Comparison of ENCODE assay signal across 1 fruit fly cellular context in the genomic region with DNA sequence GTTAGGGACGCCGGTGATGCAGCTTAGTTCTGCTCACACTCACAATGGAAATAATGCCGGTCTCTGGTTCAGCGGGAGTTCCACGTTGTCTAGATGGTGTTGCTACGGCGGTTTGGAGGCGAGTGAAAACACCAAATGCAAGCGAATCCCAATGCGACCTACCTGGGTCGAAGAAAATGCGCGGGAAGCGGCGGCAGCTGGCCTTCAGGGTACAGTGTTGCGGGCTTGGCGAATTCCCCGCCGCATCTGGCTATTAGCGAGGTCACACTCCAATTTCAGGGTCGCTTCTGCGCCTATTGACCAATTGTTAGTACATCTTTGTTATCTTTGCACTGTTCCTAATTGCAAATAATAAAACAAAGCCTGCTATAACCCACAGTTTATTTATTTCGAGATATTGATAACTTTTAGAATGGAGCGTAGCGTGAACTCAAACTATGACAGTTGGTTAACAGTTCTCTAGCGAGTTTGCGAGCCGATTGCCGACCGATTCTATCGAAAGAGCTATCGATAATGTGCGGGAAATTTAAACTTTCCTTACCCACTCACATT.
TF ChIP-seq lines count a peak whose summit lies in the region.

A gene (minus strand): TSS at position 411 of the 552 bp plus-strand sequence.

TF ChIP-seq in whole organism, embryonic, 481 proteins besides CTCF, POLR2A, EP300 and RAD21 (continued from another document and continues in another):
- TF ChIP-seq CG9797 (GFP tag; optimal IDR thresholded peaks at IDR 0.05; lab: Kevin White, UChicago): peak; percentile 70
- TF ChIP-seq HmgD (GFP tag; optimal IDR thresholded peaks at IDR 0.05; lab: Kevin White, UChicago): peak; percentile 75
- no peak for TF ChIP-seq B-H1 (GFP tag; IDR thresholded peaks at IDR 0.05; lab: Robert Waterston, UW)
- TF ChIP-seq repo (GFP tag; optimal IDR thresholded peaks at IDR 0.05; lab: Kevin White, UChicago): peak; percentile 9
- TF ChIP-seq gfzf (GFP tag; optimal IDR thresholded peaks at IDR 0.05; lab: Kevin White, UChicago): peak; percentile 70
- TF ChIP-seq Awh (GFP tag; IDR thresholded peaks at IDR 0.05; lab: Robert Waterston, UW): no peak
- TF ChIP-seq salm (tag; optimal IDR thresholded peaks at IDR 0.05; lab: Kevin White, UChicago): no peak
- peak; percentile 99 for TF ChIP-seq CG2116 (GFP tag; optimal IDR thresholded peaks at IDR 0.05; lab: Kevin White, UChicago)
- TF ChIP-seq CG7745 (tag; optimal IDR thresholded peaks at IDR 0.05; lab: Kevin White, UChicago): no peak
- TF ChIP-seq CG17612 (GFP tag; IDR thresholded peaks at IDR 0.05; lab: Robert Waterston, UW): no peak
- no peak for TF ChIP-seq CG16815 (GFP tag; optimal IDR thresholded peaks at IDR 0.05; lab: Kevin White, UChicago)
- TF ChIP-seq CG17186 (GFP tag; optimal IDR thresholded peaks at IDR 0.05; lab: Kevin White, UChicago): peak; percentile 97
- no peak for TF ChIP-seq fd96Cb (tag; optimal IDR thresholded peaks at IDR 0.05; lab: Kevin White, UChicago)
- TF ChIP-seq CG34376 (GFP tag; optimal IDR thresholded peaks at IDR 0.05; lab: Kevin White, UChicago): no peak
- no peak for TF ChIP-seq NK7.1 (GFP tag; optimal IDR thresholded peaks at IDR 0.05; lab: Kevin White, UChicago)
- peak; percentile 79 for TF ChIP-seq da (GFP tag; optimal IDR thresholded peaks at IDR 0.05; lab: Kevin White, UChicago)
- TF ChIP-seq sisA (GFP tag; IDR thresholded peaks at IDR 0.05; lab: Robert Waterston, UW): no peak
- TF ChIP-seq CG6175 (GFP tag; IDR thresholded peaks at IDR 0.05; lab: Robert Waterston, UW): no peak
- TF ChIP-seq oc (tag; optimal IDR thresholded peaks at IDR 0.05; lab: Kevin White, UChicago): no peak
- TF ChIP-seq Optix (GFP tag; IDR thresholded peaks at IDR 0.05; lab: Robert Waterston, UW): no peak
- no peak for TF ChIP-seq crc (GFP tag; optimal IDR thresholded peaks at IDR 0.05; lab: Kevin White, UChicago)
- peak; percentile 23 for TF ChIP-seq CHES-1-like (GFP tag; optimal IDR thresholded peaks at IDR 0.05; lab: Kevin White, UChicago)
- no peak for TF ChIP-seq Mes4 (GFP tag; optimal IDR thresholded peaks at IDR 0.05; lab: Kevin White, UChicago)
- TF ChIP-seq Doc3 (GFP tag; IDR thresholded peaks at IDR 0.05; lab: Robert Waterston, UW; ENCODE audit: partially characterized antibody): no peak
- no peak for TF ChIP-seq CG4730 (GFP tag; IDR thresholded peaks at IDR 0.05; lab: Robert Waterston, UW)
- no peak for TF ChIP-seq C15 (GFP tag; IDR thresholded peaks at IDR 0.05; lab: Robert Waterston, UW)
- TF ChIP-seq CG8944 (GFP tag; optimal IDR thresholded peaks at IDR 0.05; lab: Kevin White, UChicago): peak; percentile 29
- TF ChIP-seq Hmx (GFP tag; optimal IDR thresholded peaks at IDR 0.05; lab: Kevin White, UChicago): no peak
- peak; percentile 28; the same call in 1 of the 2 replicates for TF ChIP-seq slbo (GFP tag; IDR thresholded peaks at IDR 0.05; lab: Robert Waterston, UW)
- peak; percentile 34 for TF ChIP-seq jumu (GFP tag; optimal IDR thresholded peaks at IDR 0.05; lab: Kevin White, UChicago)
- no peak for TF ChIP-seq CG18011 (GFP tag; optimal IDR thresholded peaks at IDR 0.05; lab: Kevin White, UChicago)
- 0 out of 3 replicates have a peak, but pooled peaks have one; percentile 46 for TF ChIP-seq CG6791 (GFP tag; IDR thresholded peaks at IDR 0.05; lab: Robert Waterston, UW; ENCODE audit: partially characterized antibody)
- no peak for TF ChIP-seq CG31365 (tag; optimal IDR thresholded peaks at IDR 0.05; lab: Kevin White, UChicago)
- TF ChIP-seq CG14965 (GFP tag; optimal IDR thresholded peaks at IDR 0.05; lab: Kevin White, UChicago; ENCODE audit: borderline replicate concordance): no peak
- TF ChIP-seq CG3163 (GFP tag; optimal IDR thresholded peaks at IDR 0.05; lab: Kevin White, UChicago): peak; percentile 30
- no peak; the same call in 2 of the 3 replicates for TF ChIP-seq zen2 (GFP tag; IDR thresholded peaks at IDR 0.05; lab: Robert Waterston, UW; ENCODE audit: partially characterized antibody)
- TF ChIP-seq Ada2b (GFP tag; IDR thresholded peaks at IDR 0.05; lab: Robert Waterston, UW): no peak
- TF ChIP-seq CG12236 (GFP tag; optimal IDR thresholded peaks at IDR 0.05; lab: Kevin White, UChicago): no peak
- TF ChIP-seq CG6689 (GFP tag; IDR thresholded peaks at IDR 0.05; lab: Robert Waterston, UW): no peak
- TF ChIP-seq CG11456 (GFP tag; IDR thresholded peaks at IDR 0.05; lab: Robert Waterston, UW): no peak
- TF ChIP-seq CG2129 (GFP tag; IDR thresholded peaks at IDR 0.05; lab: Robert Waterston, UW; ENCODE audit: partially characterized antibody): no peak
- TF ChIP-seq CG5180 (GFP tag; optimal IDR thresholded peaks at IDR 0.05; lab: Kevin White, UChicago): no peak
- no peak for TF ChIP-seq az2 (GFP tag; optimal IDR thresholded peaks at IDR 0.05; lab: Kevin White, UChicago)
- no peak for TF ChIP-seq CG32772 (GFP tag; IDR thresholded peaks at IDR 0.05; lab: Robert Waterston, UW)
- TF ChIP-seq Dad (GFP tag; optimal IDR thresholded peaks at IDR 0.05; lab: Kevin White, UChicago): no peak
- TF ChIP-seq Taf1 (GFP tag; IDR thresholded peaks at IDR 0.05; lab: Robert Waterston, UW): no peak
- TF ChIP-seq nerfin-1 (tag; optimal IDR thresholded peaks at IDR 0.05; lab: Kevin White, UChicago): no peak
- TF ChIP-seq CG11085 (GFP tag; IDR thresholded peaks at IDR 0.05; lab: Robert Waterston, UW): no peak
- no peak for TF ChIP-seq zfh1 (GFP tag; IDR thresholded peaks at IDR 0.05; lab: Robert Waterston, UW)
- TF ChIP-seq unpg (GFP tag; optimal IDR thresholded peaks at IDR 0.05; lab: Kevin White, UChicago): no peak
- TF ChIP-seq crol (GFP tag; IDR thresholded peaks at IDR 0.05; lab: Robert Waterston, UW): peak; percentile 49; the same call in 1 of the 2 replicates
- TF ChIP-seq CG1832 (GFP tag; optimal IDR thresholded peaks at IDR 0.05; lab: Kevin White, UChicago): no peak
- peak; percentile 18 for TF ChIP-seq Xbp1 (GFP tag; optimal IDR thresholded peaks at IDR 0.05; lab: Kevin White, UChicago)
- TF ChIP-seq caup (GFP tag; optimal IDR thresholded peaks at IDR 0.05; lab: Kevin White, UChicago; ENCODE audit: severe bottlenecking): no peak
- TF ChIP-seq CG13287 (GFP tag; IDR thresholded peaks at IDR 0.05; lab: Robert Waterston, UW; ENCODE audit: partially characterized antibody): peak; percentile 78
- no peak for TF ChIP-seq bab2 (GFP tag; optimal IDR thresholded peaks at IDR 0.05; lab: Kevin White, UChicago)
- TF ChIP-seq cwo (GFP tag; optimal IDR thresholded peaks at IDR 0.05; lab: Kevin White, UChicago): no peak
- peak; percentile 80 for TF ChIP-seq CG1603 (tag; optimal IDR thresholded peaks at IDR 0.05; lab: Kevin White, UChicago)
- TF ChIP-seq Deaf1 (tag; optimal IDR thresholded peaks at IDR 0.05; lab: Kevin White, UChicago): no peak
- TF ChIP-seq CG17359 (tag; optimal IDR thresholded peaks at IDR 0.05; lab: Kevin White, UChicago): no peak
- TF ChIP-seq sug (tag; optimal IDR thresholded peaks at IDR 0.05; lab: Kevin White, UChicago): no peak
- peak; percentile 16 for TF ChIP-seq CG7928 (GFP tag; optimal IDR thresholded peaks at IDR 0.05; lab: Kevin White, UChicago)
- TF ChIP-seq amos (GFP tag; IDR thresholded peaks at IDR 0.05; lab: Robert Waterston, UW; ENCODE audit: partially characterized antibody): peak; percentile 45
- TF ChIP-seq CG10654 (GFP tag; optimal IDR thresholded peaks at IDR 0.05; lab: Kevin White, UChicago): peak; percentile 10
- peak; percentile 72 for TF ChIP-seq HmgZ (tag; optimal IDR thresholded peaks at IDR 0.05; lab: Kevin White, UChicago)
- no peak for TF ChIP-seq jing (GFP tag; optimal IDR thresholded peaks at IDR 0.05; lab: Kevin White, UChicago)
- TF ChIP-seq wdn (GFP tag; IDR thresholded peaks at IDR 0.05; lab: Robert Waterston, UW): no peak
- no peak for TF ChIP-seq CG11695 (GFP tag; IDR thresholded peaks at IDR 0.05; lab: Robert Waterston, UW)
- TF ChIP-seq CG2889 (GFP tag; IDR thresholded peaks at IDR 0.05; lab: Robert Waterston, UW): no peak
- TF ChIP-seq ind (GFP tag; optimal IDR thresholded peaks at IDR 0.05; lab: Kevin White, UChicago): peak; percentile 1
- TF ChIP-seq CG2202 (tag; optimal IDR thresholded peaks at IDR 0.05; lab: Kevin White, UChicago): no peak
- peak; percentile 53; the same call in 1 of the 2 replicates for TF ChIP-seq nerfin-2 (GFP tag; IDR thresholded peaks at IDR 0.05; lab: Robert Waterston, UW; ENCODE audit: partially characterized antibody)
- TF ChIP-seq Gug (GFP tag; IDR thresholded peaks at IDR 0.05; lab: Robert Waterston, UW): no peak
- TF ChIP-seq vnd (GFP tag; IDR thresholded peaks at IDR 0.05; lab: Robert Waterston, UW; ENCODE audit: partially characterized antibody): peak; percentile 59
- TF ChIP-seq CG15514 (GFP tag; optimal IDR thresholded peaks at IDR 0.05; lab: Kevin White, UChicago): peak; percentile 90
- no peak for TF ChIP-seq Ssrp (tag; optimal IDR thresholded peaks at IDR 0.05; lab: Kevin White, UChicago)
- TF ChIP-seq aop (GFP tag; IDR thresholded peaks at IDR 0.05; lab: Robert Waterston, UW): no peak
- no peak for TF ChIP-seq CG10565 (GFP tag; optimal IDR thresholded peaks at IDR 0.05; lab: Kevin White, UChicago)
- TF ChIP-seq CG6813 (GFP tag; optimal IDR thresholded peaks at IDR 0.05; lab: Kevin White, UChicago): no peak
- no peak for TF ChIP-seq tap (tag; optimal IDR thresholded peaks at IDR 0.05; lab: Kevin White, UChicago)
- no peak for TF ChIP-seq CG16779 (GFP tag; IDR thresholded peaks at IDR 0.05; lab: Robert Waterston, UW)
- TF ChIP-seq al (GFP tag; IDR thresholded peaks at IDR 0.05; lab: Robert Waterston, UW): no peak
- TF ChIP-seq H15 (GFP tag; IDR thresholded peaks at IDR 0.05; lab: Robert Waterston, UW): no peak
- no peak for TF ChIP-seq luna (GFP tag; optimal IDR thresholded peaks at IDR 0.05; lab: Kevin White, UChicago)
- peak; percentile 0 for TF ChIP-seq tx (GFP tag; optimal IDR thresholded peaks at IDR 0.05; lab: Kevin White, UChicago)
- no peak for TF ChIP-seq fd102C (GFP tag; optimal IDR thresholded peaks at IDR 0.05; lab: Kevin White, UChicago)
- TF ChIP-seq CG12071 (GFP tag; optimal IDR thresholded peaks at IDR 0.05; lab: Kevin White, UChicago): no peak
- peak; percentile 26 for TF ChIP-seq CG9876 (GFP tag; optimal IDR thresholded peaks at IDR 0.05; lab: Kevin White, UChicago)
- peak; percentile 49; the same call in 1 of the 2 replicates for TF ChIP-seq bbx (GFP tag; IDR thresholded peaks at IDR 0.05; lab: Robert Waterston, UW; ENCODE audit: partially characterized antibody)
- TF ChIP-seq gem (tag; optimal IDR thresholded peaks at IDR 0.05; lab: Kevin White, UChicago): no peak
- no peak for TF ChIP-seq CG10321 (GFP tag; IDR thresholded peaks at IDR 0.05; lab: Robert Waterston, UW)
- TF ChIP-seq pita (GFP tag; optimal IDR thresholded peaks at IDR 0.05; lab: Kevin White, UChicago): peak; percentile 74
- TF ChIP-seq NfI (GFP tag; optimal IDR thresholded peaks at IDR 0.05; lab: Kevin White, UChicago): peak; percentile 17
- no peak for TF ChIP-seq cato (GFP tag; optimal IDR thresholded peaks at IDR 0.05; lab: Kevin White, UChicago; ENCODE audit: borderline replicate concordance)
- peak; percentile 0 for TF ChIP-seq Mad (GFP tag; optimal IDR thresholded peaks at IDR 0.05; lab: Kevin White, UChicago)
- TF ChIP-seq CG11093 (GFP tag; IDR thresholded peaks at IDR 0.05; lab: Robert Waterston, UW): no peak
- TF ChIP-seq CG12744 (GFP tag; optimal IDR thresholded peaks at IDR 0.05; lab: Kevin White, UChicago): no peak
- no peak for TF ChIP-seq ase (GFP tag; IDR thresholded peaks at IDR 0.05; lab: Robert Waterston, UW)
- no peak for TF ChIP-seq CG7372 (GFP tag; IDR thresholded peaks at IDR 0.05; lab: Robert Waterston, UW)
- TF ChIP-seq Drgx (GFP tag; IDR thresholded peaks at IDR 0.05; lab: Robert Waterston, UW): no peak
- TF ChIP-seq tll (GFP tag; optimal IDR thresholded peaks at IDR 0.05; lab: Kevin White, UChicago): peak in 1 of 2 experiments; percentile 77
- TF ChIP-seq Max (GFP tag; optimal IDR thresholded peaks at IDR 0.05; lab: Kevin White, UChicago): peak; percentile 2
- TF ChIP-seq CG13296 (GFP tag; optimal IDR thresholded peaks at IDR 0.05; lab: Kevin White, UChicago): no peak
- TF ChIP-seq CG11560 (tag; IDR thresholded peaks at IDR 0.05; lab: Robert Waterston, UW): no peak
- TF ChIP-seq Hr78 (GFP tag; optimal IDR thresholded peaks at IDR 0.05; lab: Kevin White, UChicago): peak in 1 of 2 experiments; percentile 45
- TF ChIP-seq Med (GFP tag; lab: Kevin White, UChicago): no peak
- TF ChIP-seq CG17361 (GFP tag; IDR thresholded peaks at IDR 0.05; lab: Robert Waterston, UW): no peak
- TF ChIP-seq org-1 (GFP tag; optimal IDR thresholded peaks at IDR 0.05; lab: Kevin White, UChicago): no peak
- no peak for TF ChIP-seq disco-r (GFP tag; optimal IDR thresholded peaks at IDR 0.05; lab: Kevin White, UChicago)
- no peak for TF ChIP-seq vvl (GFP tag; IDR thresholded peaks at IDR 0.05; lab: Robert Waterston, UW)
- TF ChIP-seq CG30431 (GFP tag; optimal IDR thresholded peaks at IDR 0.05; lab: Kevin White, UChicago): no peak
- no peak for TF ChIP-seq trh (GFP tag; optimal IDR thresholded peaks at IDR 0.05; lab: Kevin White, UChicago)
- TF ChIP-seq sens-2 (GFP tag; IDR thresholded peaks at IDR 0.05; lab: Robert Waterston, UW): no peak
- no peak for TF ChIP-seq Hand (GFP tag; optimal IDR thresholded peaks at IDR 0.05; lab: Kevin White, UChicago)
- TF ChIP-seq maf-S (GFP tag; optimal IDR thresholded peaks at IDR 0.05; lab: Kevin White, UChicago): no peak
- no peak for TF ChIP-seq Fer1 (GFP tag; optimal IDR thresholded peaks at IDR 0.05; lab: Kevin White, UChicago)
- TF ChIP-seq CG17829 (tag; optimal IDR thresholded peaks at IDR 0.05; lab: Kevin White, UChicago): peak; percentile 37
- no peak for TF ChIP-seq CG13424 (tag; optimal IDR thresholded peaks at IDR 0.05; lab: Kevin White, UChicago)
- peak; percentile 16 for TF ChIP-seq ac (GFP tag; optimal IDR thresholded peaks at IDR 0.05; lab: Kevin White, UChicago)
- no peak for TF ChIP-seq Jarid2 (GFP tag; optimal IDR thresholded peaks at IDR 0.05; lab: Kevin White, UChicago)
- no peak for TF ChIP-seq Rfx (GFP tag; IDR thresholded peaks at IDR 0.05; lab: Robert Waterston, UW)
- TF ChIP-seq Hr39 (optimal IDR thresholded peaks at IDR 0.05; lab: Kevin White, UChicago): no peak
- TF ChIP-seq Asciz (GFP tag; optimal IDR thresholded peaks at IDR 0.05; lab: Kevin White, UChicago): no peak
- peak; percentile 2 for TF ChIP-seq gsb-n (tag; optimal IDR thresholded peaks at IDR 0.05; lab: Kevin White, UChicago)
- peak; percentile 13 for TF ChIP-seq pnt (GFP tag; optimal IDR thresholded peaks at IDR 0.05; lab: Kevin White, UChicago)
- no peak for TF ChIP-seq Ravus (GFP tag; IDR thresholded peaks at IDR 0.05; lab: Robert Waterston, UW)
- TF ChIP-seq CG17802 (tag; optimal IDR thresholded peaks at IDR 0.05; lab: Kevin White, UChicago): no peak
- no peak for TF ChIP-seq Doc2 (GFP tag; IDR thresholded peaks at IDR 0.05; lab: Robert Waterston, UW)
- no peak for TF ChIP-seq CG15269 (tag; optimal IDR thresholded peaks at IDR 0.05; lab: Kevin White, UChicago)
